Fruit fly (Drosophila melanogaster): ENCODE results near the gene Spase22-23.

Spase22-23 gene

dm6 chr3R:24271071-24271470 lies 41.2 kb upstream of the Spase22-23 start, which contains the start of gene jar (continued):
- peak; percentile 47 for TF ChIP-seq fkh (GFP tag; optimal IDR thresholded peaks at IDR 0.05)
- peak; percentile 26 to 39 for TF ChIP-seq ss (GFP tag; optimal IDR thresholded peaks at IDR 0.05)
- no peak for TF ChIP-seq Blimp-1 (GFP tag; optimal IDR thresholded peaks at IDR 0.05)
- TF ChIP-seq CG11762 (GFP tag; optimal IDR thresholded peaks at IDR 0.05; ENCODE audit: insufficient read depth) = no peak
- no peak for TF ChIP-seq cyc (GFP tag; optimal IDR thresholded peaks at IDR 0.05)
- no peak for TF ChIP-seq Sox102F (GFP tag; optimal IDR thresholded peaks at IDR 0.05)

dm6 chr3R:24270578-24270977 lies 40.7 kb upstream of the Spase22-23 start:
- TF ChIP-seq Blimp-1 (GFP tag; optimal IDR thresholded peaks at IDR 0.05) (no peak), CG4318 (GFP tag; optimal IDR thresholded peaks at IDR 0.05) (no peak), CG11902 (GFP tag; optimal IDR thresholded peaks at IDR 0.05) (no peak), CG9139 (GFP tag; optimal IDR thresholded peaks at IDR 0.05) (no peak), topi (GFP tag; optimal IDR thresholded peaks at IDR 0.05) (no peak), CG8632 (GFP tag; optimal IDR thresholded peaks at IDR 0.05) (no peak), CG6163 (GFP tag; IDR thresholded peaks at IDR 0.05) (no peak), CG3919 (GFP tag; optimal IDR thresholded peaks at IDR 0.05) (no peak), CG6792 (GFP tag; optimal IDR thresholded peaks at IDR 0.05) (no peak), achi (GFP tag; optimal IDR thresholded peaks at IDR 0.05) (no peak), CG7368 (GFP tag; optimal IDR thresholded peaks at IDR 0.05) (no peak), Lpt (GFP tag; optimal IDR thresholded peaks at IDR 0.05) (no peak), Met (GFP tag; optimal IDR thresholded peaks at IDR 0.05) (no peak)

- no peak for TF ChIP-seq Sox102F (GFP tag; optimal IDR thresholded peaks at IDR 0.05)
- peak; percentile 80 for TF ChIP-seq fkh (GFP tag; optimal IDR thresholded peaks at IDR 0.05)
- TF ChIP-seq ss (GFP tag; optimal IDR thresholded peaks at IDR 0.05) = peak in 1 of 2 experiments; percentile 27
Measured at dm6 chr3R:24270034-24270433, 40.2 kb upstream of the Spase22-23 start.

- TF ChIP-seq Eip93F (GFP tag; optimal IDR thresholded peaks at IDR 0.05) (peak; percentile 28), CG7368 (GFP tag; optimal IDR thresholded peaks at IDR 0.05) (no peak), dac (GFP tag; optimal IDR thresholded peaks at IDR 0.05) (no peak), CG11902 (GFP tag; optimal IDR thresholded peaks at IDR 0.05) (no peak), acj6 (GFP tag; optimal IDR thresholded peaks at IDR 0.05) (no peak), dsx (GFP tag; optimal IDR thresholded peaks at IDR 0.05; ENCODE audit: poor library complexity, severe bottlenecking) (no peak), Hr39 (GFP tag; optimal IDR thresholded peaks at IDR 0.05) (no peak), Met (GFP tag; optimal IDR thresholded peaks at IDR 0.05) (no peak), fkh (GFP tag; optimal IDR thresholded peaks at IDR 0.05) (peak; percentile 51), achi (GFP tag; optimal IDR thresholded peaks at IDR 0.05) (no peak)
Measured at dm6 chr3R:24268293-24268692, 38.5 kb upstream of the Spase22-23 start.

- no peak for TF ChIP-seq CG8632 (GFP tag; optimal IDR thresholded peaks at IDR 0.05)
- TF ChIP-seq CG3919 (GFP tag; optimal IDR thresholded peaks at IDR 0.05) = no peak
- no peak for TF ChIP-seq CG6163 (GFP tag; IDR thresholded peaks at IDR 0.05)
- no peak for TF ChIP-seq OdsH (GFP tag; optimal IDR thresholded peaks at IDR 0.05)
Measured at dm6 chr3R:24267580-24268202, 37.9 kb upstream of the Spase22-23 start.

- TF ChIP-seq ss (GFP tag; optimal IDR thresholded peaks at IDR 0.05) = peak; percentile 92 to 95
- no peak for TF ChIP-seq fd85E (GFP tag; optimal IDR thresholded peaks at IDR 0.05)
- TF ChIP-seq salr (GFP tag; optimal IDR thresholded peaks at IDR 0.05) = peak; percentile 73 to 85
- TF ChIP-seq svp (GFP tag) = peak; percentile 92
- TF ChIP-seq Hr39 (GFP tag; optimal IDR thresholded peaks at IDR 0.05) = peak; percentile 59
- TF ChIP-seq CG8632 (GFP tag; optimal IDR thresholded peaks at IDR 0.05) = peak; percentile 86
- TF ChIP-seq CG7368 (GFP tag; optimal IDR thresholded peaks at IDR 0.05) = peak; percentile 70
- TF ChIP-seq OdsH (GFP tag; optimal IDR thresholded peaks at IDR 0.05) = peak; percentile 88
- TF ChIP-seq net (GFP tag; optimal IDR thresholded peaks at IDR 0.05) = peak; percentile 82
- peak; percentile 21 for TF ChIP-seq Met (GFP tag; optimal IDR thresholded peaks at IDR 0.05)
- TF ChIP-seq vri (GFP tag; optimal IDR thresholded peaks at IDR 0.05) = peak; percentile 65
- TF ChIP-seq CG16779 (tag; optimal IDR thresholded peaks at IDR 0.05) = peak; percentile 73
- TF ChIP-seq CG34406 (GFP tag; optimal IDR thresholded peaks at IDR 0.05) = peak; percentile 88
- peak; percentile 82 for TF ChIP-seq Lpt (GFP tag; optimal IDR thresholded peaks at IDR 0.05)
- no peak for TF ChIP-seq Hr38 (GFP tag; optimal IDR thresholded peaks at IDR 0.05)
- peak; percentile 62 for TF ChIP-seq CG6854 (GFP tag; optimal IDR thresholded peaks at IDR 0.05)
- TF ChIP-seq CG6276 (GFP tag; optimal IDR thresholded peaks at IDR 0.05) = peak; percentile 82
- peak; percentile 84 for TF ChIP-seq dsx (GFP tag; optimal IDR thresholded peaks at IDR 0.05; ENCODE audit: poor library complexity, severe bottlenecking)
- peak; percentile 91 for TF ChIP-seq fd59A (GFP tag; optimal IDR thresholded peaks at IDR 0.05)
- peak; percentile 62 for TF ChIP-seq CG31627 (GFP tag; optimal IDR thresholded peaks at IDR 0.05)
- TF ChIP-seq Eip93F (GFP tag; optimal IDR thresholded peaks at IDR 0.05) = peak; percentile 62
Measured at dm6 chr3R:24266786-24267579, 37.1 kb upstream of the Spase22-23 start.
